Fruit fly (Drosophila melanogaster) whole organism, adult: Measurements from ENCODE around the gene orion.

ENCODE experiments used
- CG11617 ChIP-seq: fragments of 200-800 bp; sonication (Bioruptor generic); optimal IDR thresholded peaks from 2 replicates; lab custom pipeline; 2017; ENCODE audit warnings: mild to moderate bottlenecking, missing biosample characterization, missing genetic modification reagents, missing genetic modification characterization
- CG14711 ChIP-seq: fragments of 200-800 bp; sonication (Bioruptor generic); optimal IDR thresholded peaks from 2 replicates; lab custom pipeline; 2018; ENCODE audit warnings: missing biosample characterization, mild to moderate bottlenecking, missing genetic modification characterization, moderate library complexity
- CG5204 ChIP-seq: fragments of 200-800 bp; sonication (Bioruptor generic); optimal IDR thresholded peaks from 2 replicates; lab custom pipeline; 2016; ENCODE audit warnings: missing biosample characterization, missing genetic modification characterization
- CG7045 ChIP-seq: fragments of 200-800 bp; sonication (Bioruptor generic); optimal IDR thresholded peaks from 2 replicates; lab custom pipeline; 2017; ENCODE audit warnings: missing biosample characterization, mild to moderate bottlenecking, missing genetic modification characterization
- Hr96 ChIP-seq: fragments of 200-800 bp; sonication (Bioruptor generic); optimal IDR thresholded peaks from 2 replicates; lab custom pipeline; 2016; ENCODE audit warnings: missing biosample characterization, missing genetic modification characterization
- pad ChIP-seq: fragments of 200-800 bp; sonication (Bioruptor generic); optimal IDR thresholded peaks from 3 replicates; lab custom pipeline; 2017; ENCODE audit warnings: missing biosample characterization, missing genetic modification characterization, mild to moderate bottlenecking, moderate library complexity, missing genetic modification reagents

dm6 chrX:7980786-7981185 lies 34.1 kb upstream of the orion start:
- no peak for TF ChIP-seq Hr96 (GFP tag; lab: Kevin White, UChicago)
- no peak for TF ChIP-seq pad (GFP tag; lab: Kevin White, UChicago)
- TF ChIP-seq CG7045: no peak
- no peak for TF ChIP-seq CG11617
- no peak for TF ChIP-seq CG5204
- no peak for TF ChIP-seq CG14711 (tag; lab: Kevin White, UChicago)
